Worm (Caenorhabditis elegans) whole organism, young adult: ENCODE measurements around the gene Y82E9BL.3.
A peak's percentile ranks its signal among the peaks of the same experiment; 100 is the strongest.

Experiments
- F33H1.4 ChIP-seq: fragments of 200-800 bp; sonication (Bioruptor generic); IDR thresholded peaks from 2 replicates; pipeline ENCODE4 v1.3.6; 2022; ENCODE audit warnings: missing genetic modification reagents, missing genetic modification characterization, missing compliant biosample characterization
- F52B5.7 ChIP-seq: sonication (generic microtip); optimal IDR thresholded peaks from 2 replicates; lab custom pipeline; 2016; ENCODE audit warnings: mild to moderate bottlenecking, missing genetic modification characterization, missing compliant biosample characterization
- F57C9.4 ChIP-seq: sonication (generic microtip); optimal IDR thresholded peaks from 2 replicates; lab custom pipeline; 2017; ENCODE audit warnings: mild to moderate bottlenecking, missing genetic modification characterization, missing compliant biosample characterization
- T26A5.8 ChIP-seq: sonication (generic microtip); optimal IDR thresholded peaks from 2 replicates; lab custom pipeline; 2016; ENCODE audit warnings: missing genetic modification characterization, missing compliant biosample characterization
- Y79H2A.3 ChIP-seq: fragments of 200-800 bp; sonication (Bioruptor generic); conservative IDR thresholded peaks from 2 replicates; pipeline ENCODE4 v1.3.6; 2022; ENCODE audit warnings: missing genetic modification reagents, missing genetic modification characterization, missing compliant biosample characterization
- ZK185.1 ChIP-seq: sonication (generic microtip); optimal IDR thresholded peaks from 2 replicates; lab custom pipeline; 2016; ENCODE audit warnings: mild to moderate bottlenecking, missing genetic modification characterization, missing compliant biosample characterization; ENCODE audit not compliant: poor library complexity, severe bottlenecking
- atf-7 ChIP-seq: sonication (generic microtip); optimal IDR thresholded peaks from 2 replicates; lab custom pipeline; 2017; ENCODE audit warnings: mild to moderate bottlenecking, missing genetic modification characterization, missing compliant biosample characterization
- cebp-1 ChIP-seq, 2 experiments: fragments of 200-800 bp in 1 of 2; sonication (Bioruptor generic) in 1 of 2; sonication (generic microtip) in 1 of 2; IDR thresholded peaks in 1 of 2; optimal IDR thresholded peaks in 1 of 2; 2 replicates each; pipeline versions ENCODE4 v1.3.6 to Lab custom; 2017 to 2022; ENCODE audit warnings: missing compliant biosample characterization in 2 of 2, missing genetic modification characterization in 2 of 2, mild to moderate bottlenecking in 1 of 2, missing genetic modification reagents in 1 of 2, moderate library complexity in 1 of 2
- chd-7 ChIP-seq: sonication (generic microtip); optimal IDR thresholded peaks from 2 replicates; lab custom pipeline; 2016; ENCODE audit warnings: mild to moderate bottlenecking, missing genetic modification characterization, moderate library complexity, missing compliant biosample characterization
- dpff-1 ChIP-seq: sonication (generic microtip); optimal IDR thresholded peaks from 2 replicates; lab custom pipeline; 2017; ENCODE audit warnings: mild to moderate bottlenecking, missing genetic modification characterization, missing compliant biosample characterization
- hmg-1.2 ChIP-seq: fragments of 200-800 bp; sonication (Bioruptor generic); IDR thresholded peaks from 2 replicates; pipeline ENCODE4 v1.3.6; 2022; ENCODE audit warnings: missing genetic modification reagents, missing genetic modification characterization, missing compliant biosample characterization
- let-526 ChIP-seq: fragments of 200-800 bp; sonication (Bioruptor generic); IDR thresholded peaks from 2 replicates; pipeline ENCODE4 v1.3.6; 2022; ENCODE audit warnings: missing genetic modification reagents, missing genetic modification characterization, missing compliant biosample characterization
- let-607 ChIP-seq, 2 experiments: fragments of 200-800 bp in 1 of 2; sonication (Bioruptor generic) in 1 of 2; sonication (generic microtip) in 1 of 2; optimal IDR thresholded peaks; 2 replicates each; lab custom pipeline; 2016 to 2018; ENCODE audit warnings: mild to moderate bottlenecking in 2 of 2, missing compliant biosample characterization in 2 of 2, missing genetic modification characterization in 2 of 2, moderate library complexity in 2 of 2, missing genotype in 1 of 2
- lin-35 ChIP-seq, 3 experiments: fragments of 150-350 bp in 2 of 3; sonication (generic microtip) in 1 of 3; optimal IDR thresholded peaks; 2 replicates each; lab custom pipeline; 2014 to 2018; ENCODE audit warnings: missing biosample characterization in 3 of 3, missing genetic modification characterization in 3 of 3, missing genetic modification reagents in 3 of 3
- mel-28 ChIP-seq: sonication (generic microtip); optimal IDR thresholded peaks from 2 replicates; lab custom pipeline; 2016; ENCODE audit warnings: borderline replicate concordance, mild to moderate bottlenecking, missing genetic modification characterization, missing compliant biosample characterization
- nfya-1 ChIP-seq: sonication (generic microtip); optimal IDR thresholded peaks from 2 replicates; lab custom pipeline; 2017; ENCODE audit warnings: antibody characterized with exemption, missing compliant biosample characterization, missing genetic modification characterization, borderline replicate concordance; ENCODE audit not compliant: insufficient read depth
- nfya-2 ChIP-seq: fragments of 200-800 bp; sonication (Bioruptor generic); IDR thresholded peaks from 2 replicates; pipeline ENCODE4 v1.3.6; 2022; ENCODE audit warnings: missing genetic modification reagents, missing genetic modification characterization, missing compliant biosample characterization
- nhr-80 ChIP-seq: sonication (generic microtip); optimal IDR thresholded peaks from 2 replicates; lab custom pipeline; 2016; ENCODE audit warnings: missing genetic modification characterization, missing compliant biosample characterization
- snpc-1.1 ChIP-seq: sonication (generic microtip); optimal IDR thresholded peaks from 2 replicates; lab custom pipeline; 2017; ENCODE audit warnings: missing genetic modification characterization, mild to moderate bottlenecking, missing compliant biosample characterization, antibody characterized with exemption, moderate library complexity, missing genotype, missing genetic modification reagents; ENCODE audit not compliant: insufficient read depth
- snpc-4 ChIP-seq, 5 experiments: fragments of 150-350 bp in 1 of 5; sonication (generic microtip) in 4 of 5; optimal IDR thresholded peaks; 2 replicates each; lab custom pipeline; 2014 to 2018; ENCODE audit warnings: missing genetic modification characterization in 5 of 5, missing biosample characterization in 3 of 5, antibody characterized with exemption in 2 of 5, mild to moderate bottlenecking in 2 of 5, missing compliant biosample characterization in 2 of 5, missing genotype in 2 of 5, moderate library complexity in 2 of 5, missing genetic modification reagents in 1 of 5
- somi-1 ChIP-seq: fragments of 200-800 bp; sonication (Bioruptor generic); optimal IDR thresholded peaks from 2 replicates; lab custom pipeline; 2018; ENCODE audit warnings: mild to moderate bottlenecking, missing genetic modification characterization, missing compliant biosample characterization
- tbp1 ChIP-seq: fragments of 200-800 bp; sonication (Bioruptor generic); optimal IDR thresholded peaks from 2 replicates; lab custom pipeline; 2018; ENCODE audit warnings: mild to moderate bottlenecking, missing genetic modification characterization, missing compliant biosample characterization
- unc-62 ChIP-seq: fragments of 150-350 bp; optimal IDR thresholded peaks from 2 replicates; lab custom pipeline; 2014; ENCODE audit warnings: missing biosample characterization, missing genetic modification reagents, missing genetic modification characterization
- ztf-25 ChIP-seq: fragments of 200-800 bp; sonication (Bioruptor generic); IDR thresholded peaks from 2 replicates; pipeline ENCODE4 v1.3.6; 2022; ENCODE audit warnings: missing genetic modification reagents, missing genetic modification characterization, missing compliant biosample characterization
- ztf-6 ChIP-seq: fragments of 200-800 bp; sonication (Bioruptor generic); IDR thresholded peaks from 2 replicates; pipeline ENCODE4 v1.3.6; 2022; ENCODE audit warnings: missing genetic modification reagents, missing genetic modification characterization, missing compliant biosample characterization

Gene Y82E9BL.3

DNA sequence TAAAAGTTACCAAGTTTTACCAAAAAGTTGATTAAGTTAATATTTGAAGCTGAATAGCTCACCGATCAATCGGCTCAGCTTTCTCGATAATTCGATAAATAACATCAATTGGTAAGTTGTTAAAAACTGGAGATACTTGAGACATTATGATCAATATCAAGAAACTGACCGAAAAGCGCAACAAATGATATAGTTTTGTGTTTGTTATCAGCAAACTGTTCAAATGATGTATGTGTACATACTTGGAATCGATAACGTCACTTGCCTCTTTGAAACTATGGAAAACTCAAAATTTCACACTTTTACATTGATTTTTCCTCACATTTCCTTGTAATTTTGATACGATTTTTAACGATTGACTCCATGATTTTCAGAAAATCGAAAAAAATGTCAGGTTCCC, 35.6 kb downstream of the Y82E9BL.3 start, which contains the start of the genes fbxa-80 and fbxa-19:
TSS of gene fbxa-80 (minus strand) at position 173 of the 400 bp plus-strand sequence.
TSS of gene fbxa-19 (plus strand) at position 364 of the 400 bp plus-strand sequence.
- TF ChIP-seq nhr-80 (tag; lab: Kevin White, UChicago) (peak; percentile 43), ztf-25 (GFP tag; lab: Robert Waterston, UW) (no peak)

DNA sequence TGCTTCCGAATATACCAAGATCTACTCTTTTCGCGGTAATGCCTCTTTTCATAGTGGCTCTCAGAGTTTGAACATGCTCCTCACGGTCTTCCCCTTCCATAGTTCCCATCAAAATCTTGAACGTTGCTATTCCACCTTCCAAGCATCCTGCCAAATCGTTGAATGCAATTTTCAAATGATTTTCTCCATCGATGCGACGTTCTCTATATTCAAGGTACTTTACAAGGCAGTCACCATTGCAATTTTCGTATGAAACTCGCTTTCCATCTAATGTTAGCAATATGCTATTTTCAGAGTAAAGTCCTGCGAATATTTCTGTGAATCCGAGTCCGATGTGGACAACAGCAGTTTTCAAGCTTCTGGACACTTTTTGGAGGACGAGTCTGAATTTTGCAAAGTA, 36.4 kb downstream of the Y82E9BL.3 start:
- TF ChIP-seq nfya-2 (no peak), F52B5.7 (no peak), Y79H2A.3 (GFP tag; lab: Robert Waterston, UW) (no peak), nfya-1 (no peak), F33H1.4 (GFP tag; lab: Robert Waterston, UW) (no peak), unc-62 (GFP tag; lab: Kevin White, UChicago) (no peak)

DNA sequence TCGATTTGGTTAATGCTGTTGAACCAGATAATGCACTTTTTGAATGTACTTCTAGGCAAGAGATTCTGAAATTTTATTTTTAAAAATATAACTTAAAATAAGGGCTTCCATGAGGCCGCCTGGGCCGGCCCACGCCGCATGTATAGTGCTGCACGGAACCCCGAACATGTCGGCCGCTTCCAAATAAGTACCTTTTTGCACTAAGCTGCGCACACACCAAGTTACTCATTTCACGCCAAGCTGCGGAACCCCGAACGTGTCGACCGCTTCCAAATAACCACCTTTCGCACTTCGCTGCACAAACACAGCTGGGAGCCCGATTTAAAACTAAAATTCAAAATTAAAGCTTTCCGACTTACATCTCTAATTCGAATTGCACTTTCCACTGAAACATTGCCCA, 39.3 kb downstream of the Y82E9BL.3 start:
- peak; percentile 61 for TF ChIP-seq snpc-1.1
- TF ChIP-seq tbp1 (GFP tag; lab: Kevin White, UChicago): no peak
- no peak for TF ChIP-seq lin-35 (GFP tag; optimal IDR thresholded peaks at IDR 0.05; lab: Kevin White, UChicago)
- TF ChIP-seq mel-28 (tag; lab: Kevin White, UChicago): no peak
- TF ChIP-seq dpff-1 (tag; lab: Kevin White, UChicago): no peak
- no peak for TF ChIP-seq ztf-6
- no peak for TF ChIP-seq Y79H2A.3 (GFP tag; lab: Robert Waterston, UW)
- TF ChIP-seq atf-7 (tag; lab: Kevin White, UChicago): no peak
- TF ChIP-seq snpc-4 (GFP tag; optimal IDR thresholded peaks at IDR 0.05; lab: Kevin White, UChicago): peak; percentile 46
- peak in 2 of 4 experiments; percentile 68 to 85 for TF ChIP-seq snpc-4 (tag; optimal IDR thresholded peaks at IDR 0.05; lab: Kevin White, UChicago)

DNA sequence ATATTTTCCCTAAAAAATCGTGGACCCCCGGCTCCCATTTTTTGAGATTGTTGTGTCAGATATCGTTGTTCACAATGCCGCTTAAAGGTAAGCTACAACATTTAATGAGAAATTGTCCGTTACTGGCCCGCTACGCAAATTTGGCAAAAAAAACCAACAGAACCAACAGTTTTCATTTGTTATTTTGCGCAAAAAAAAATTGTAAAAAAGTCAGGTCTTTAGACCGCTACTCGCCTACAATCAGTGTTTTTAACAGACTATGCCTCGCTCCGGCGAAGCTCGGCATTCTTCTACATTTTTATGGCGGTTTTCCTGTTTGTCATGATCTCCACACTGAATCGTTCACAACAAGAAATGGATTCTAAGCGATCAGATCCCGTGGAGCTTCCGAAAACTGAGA, 41.8 kb downstream of the Y82E9BL.3 start, which contains the start of gene Y82E9BL.12:
TSS of gene Y82E9BL.12 (plus strand) at position 301 of the 400 bp plus-strand sequence.
- TF ChIP-seq somi-1 (GFP tag; lab: Kevin White, UChicago): no peak

DNA sequence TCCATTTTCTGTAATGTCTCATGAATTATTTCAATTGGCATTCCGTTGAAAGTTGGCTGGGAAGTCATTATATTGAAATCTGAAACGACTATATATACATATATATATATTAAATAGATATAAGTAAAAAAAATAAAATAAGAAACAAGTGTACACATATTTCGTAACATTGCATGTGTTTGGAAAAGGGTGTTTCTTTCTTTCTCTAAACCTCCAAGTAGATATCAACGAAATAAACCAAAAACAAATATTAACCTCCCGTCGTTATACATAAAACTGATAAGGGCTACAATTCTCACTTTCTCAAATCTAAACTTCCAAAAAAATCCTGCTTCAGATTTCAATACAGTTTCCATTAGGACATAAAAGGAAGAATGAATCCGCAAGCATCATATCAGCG, 42.4 kb downstream of the Y82E9BL.3 start, which contains the start of gene fbxa-79:
TSS of gene fbxa-79 (minus strand) at position 86 of the 400 bp plus-strand sequence.
- TF ChIP-seq cebp-1 (GFP tag; IDR thresholded peaks at IDR 0.05; lab: Robert Waterston, UW): peak; percentile 91
- TF ChIP-seq cebp-1 (tag; optimal IDR thresholded peaks at IDR 0.05; lab: Kevin White, UChicago): peak; percentile 93
- TF ChIP-seq nhr-80 (tag; lab: Kevin White, UChicago): peak; percentile 36
- no peak for TF ChIP-seq tbp1 (GFP tag; lab: Kevin White, UChicago)
- TF ChIP-seq, all 124 proteins: peak for 2

DNA sequence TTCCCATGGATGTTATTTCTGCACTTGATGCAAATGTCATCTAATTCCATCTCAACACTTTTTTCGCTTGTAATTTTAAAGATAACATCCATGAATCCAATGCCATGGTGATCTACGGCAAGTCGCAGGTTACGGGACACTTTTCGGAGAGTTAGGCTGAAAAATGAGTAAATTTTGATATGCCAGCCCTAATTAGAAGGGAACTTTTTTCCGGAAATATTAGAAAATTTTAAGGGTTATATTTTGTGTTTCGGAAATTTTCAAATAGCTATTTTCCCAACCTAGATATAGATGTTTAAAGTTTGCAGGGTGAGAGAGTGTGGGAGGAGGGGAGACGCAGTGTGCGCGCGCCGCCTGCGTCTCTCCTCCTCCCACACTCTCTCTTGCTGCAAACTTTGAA, 43.3 kb downstream of the Y82E9BL.3 start:
- TF ChIP-seq chd-7 (tag; lab: Kevin White, UChicago): no peak
- TF ChIP-seq hmg-1.2 (GFP tag; lab: Robert Waterston, UW): peak; percentile 84
- TF ChIP-seq, all 124 proteins: peak for 1

DNA sequence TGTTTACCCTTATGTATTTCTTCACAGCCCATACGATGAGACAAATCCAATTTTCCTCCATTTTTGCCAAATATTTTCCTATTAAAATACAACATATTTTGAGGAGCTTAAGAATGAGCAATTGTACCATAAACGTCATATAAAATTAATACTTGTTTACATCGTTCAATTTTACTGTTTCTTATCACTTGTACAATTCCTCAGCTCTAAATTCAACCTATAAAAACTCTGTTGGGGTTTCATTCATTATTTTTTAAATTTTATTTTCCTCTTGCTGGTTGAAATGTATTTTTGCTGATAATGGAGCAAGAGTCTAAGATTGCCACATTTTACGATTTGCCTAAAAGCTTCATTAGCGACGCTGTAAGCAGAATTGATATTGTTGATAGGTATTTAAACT, 47.2 kb downstream of the Y82E9BL.3 start, which contains the start of gene fbxa-75:
TSS of gene fbxa-75 (plus strand) at position 301 of the 400 bp plus-strand sequence.
- no peak for TF ChIP-seq T26A5.8 (tag; lab: Kevin White, UChicago)
- no peak for TF ChIP-seq let-526 (GFP tag; lab: Robert Waterston, UW)
- TF ChIP-seq ZK185.1 (tag; lab: Kevin White, UChicago): no peak
- TF ChIP-seq let-607 (tag; optimal IDR thresholded peaks at IDR 0.05; lab: Kevin White, UChicago): no peak
- TF ChIP-seq F57C9.4 (tag; lab: Kevin White, UChicago): no peak
